Worm (Caenorhabditis elegans) whole organism, young adult: ENCODE results near the gene prp-9.

Experiments
- B0336.3 ChIP-seq: fragments of 200-800 bp; sonication (Bioruptor generic); IDR thresholded peaks from 2 replicates; pipeline ENCODE4 v1.3.6; 2022; ENCODE audit warnings: missing genetic modification characterization, missing compliant biosample characterization
- C17E4.6 ChIP-seq: fragments of 200-800 bp; sonication (Bioruptor generic); IDR thresholded peaks from 2 replicates; pipeline ENCODE4 v1.3.6; 2022; ENCODE audit warnings: missing genetic modification reagents, missing genetic modification characterization, missing compliant biosample characterization
- F39B2.1 ChIP-seq: fragments of 200-800 bp; sonication (Bioruptor generic); IDR thresholded peaks from 2 replicates; pipeline ENCODE4 v1.3.6; 2022; ENCODE audit warnings: missing genetic modification reagents, missing genetic modification characterization, missing compliant biosample characterization
- F57A8.1 ChIP-seq: fragments of 200-800 bp; sonication (Bioruptor generic); optimal IDR thresholded peaks from 2 replicates; lab custom pipeline; 2018; ENCODE audit warnings: mild to moderate bottlenecking, missing genetic modification characterization, moderate library complexity, missing compliant biosample characterization
- K12H6.12 ChIP-seq: fragments of 200-800 bp; sonication (Bioruptor generic); optimal IDR thresholded peaks from 2 replicates; lab custom pipeline; 2018; ENCODE audit warnings: mild to moderate bottlenecking, missing genetic modification characterization, missing compliant biosample characterization
- Y53F4B.3 ChIP-seq: fragments of 200-800 bp; sonication (Bioruptor generic); IDR thresholded peaks from 2 replicates; pipeline ENCODE4 v1.3.6; 2022; ENCODE audit warnings: missing genetic modification reagents, missing genetic modification characterization, missing compliant biosample characterization
- Y53G8AR.9 ChIP-seq: fragments of 200-800 bp; sonication (Bioruptor generic); conservative IDR thresholded peaks from 2 replicates; pipeline ENCODE4 v1.3.6; 2022; ENCODE audit warnings: missing genetic modification reagents, missing genetic modification characterization, missing compliant biosample characterization
- Y56A3A.18 ChIP-seq: fragments of 200-800 bp; sonication (Bioruptor generic); IDR thresholded peaks from 2 replicates; pipeline ENCODE4 v1.3.6; 2022; ENCODE audit warnings: missing genetic modification reagents, missing genetic modification characterization, missing compliant biosample characterization
- ZK185.1 ChIP-seq: sonication (generic microtip); optimal IDR thresholded peaks from 2 replicates; lab custom pipeline; 2016; ENCODE audit warnings: mild to moderate bottlenecking, missing genetic modification characterization, missing compliant biosample characterization; ENCODE audit not compliant: poor library complexity, severe bottlenecking
- atf-7 ChIP-seq: sonication (generic microtip); optimal IDR thresholded peaks from 2 replicates; lab custom pipeline; 2017; ENCODE audit warnings: mild to moderate bottlenecking, missing genetic modification characterization, missing compliant biosample characterization
- attf-3 ChIP-seq: fragments of 200-800 bp; sonication (Bioruptor generic); conservative IDR thresholded peaks from 2 replicates; pipeline ENCODE4 v1.3.6; 2022; ENCODE audit warnings: missing genetic modification reagents, missing genetic modification characterization, missing compliant biosample characterization
- attf-5 ChIP-seq: fragments of 200-800 bp; sonication (Bioruptor generic); optimal IDR thresholded peaks from 2 replicates; lab custom pipeline; 2018; ENCODE audit warnings: mild to moderate bottlenecking, missing genetic modification characterization, missing compliant biosample characterization
- bed-1 ChIP-seq: fragments of 200-800 bp; sonication (Bioruptor generic); IDR thresholded peaks from 2 replicates; pipeline ENCODE4 v1.3.6; 2022; ENCODE audit warnings: missing genetic modification reagents, missing genetic modification characterization, missing compliant biosample characterization
- bed-2 ChIP-seq: fragments of 200-800 bp; sonication (Bioruptor generic); IDR thresholded peaks from 2 replicates; pipeline ENCODE4 v1.3.6; 2022; ENCODE audit warnings: missing genetic modification reagents, missing genetic modification characterization, missing compliant biosample characterization
- cebp-1 ChIP-seq, 2 experiments: fragments of 200-800 bp in 1 of 2; sonication (Bioruptor generic) in 1 of 2; sonication (generic microtip) in 1 of 2; IDR thresholded peaks in 1 of 2; optimal IDR thresholded peaks in 1 of 2; 2 replicates each; pipeline versions ENCODE4 v1.3.6 to Lab custom; 2017 to 2022; ENCODE audit warnings: missing compliant biosample characterization in 2 of 2, missing genetic modification characterization in 2 of 2, mild to moderate bottlenecking in 1 of 2, missing genetic modification reagents in 1 of 2, moderate library complexity in 1 of 2
- ceh-27 ChIP-seq: fragments of 200-800 bp; sonication (Bioruptor generic); optimal IDR thresholded peaks from 2 replicates; lab custom pipeline; 2018; ENCODE audit warnings: mild to moderate bottlenecking, missing genetic modification characterization, moderate library complexity, missing compliant biosample characterization
- ceh-58 ChIP-seq: fragments of 200-800 bp; sonication (Bioruptor generic); IDR thresholded peaks from 2 replicates; pipeline ENCODE4 v1.3.6; 2022; ENCODE audit warnings: missing genetic modification characterization, missing compliant biosample characterization
- dox-1 ChIP-seq: fragments of 200-800 bp; sonication (Bioruptor generic); IDR thresholded peaks from 2 replicates; pipeline ENCODE4 v1.3.6; 2022; ENCODE audit warnings: missing genetic modification reagents, missing genetic modification characterization, missing compliant biosample characterization
- egl-18 ChIP-seq: fragments of 200-800 bp; sonication (Bioruptor generic); IDR thresholded peaks from 2 replicates; pipeline ENCODE4 v1.3.6; 2022; ENCODE audit warnings: missing genetic modification reagents, missing genetic modification characterization, missing compliant biosample characterization
- fkh-3 ChIP-seq: sonication (generic microtip); optimal IDR thresholded peaks from 2 replicates; lab custom pipeline; 2016; ENCODE audit warnings: mild to moderate bottlenecking, missing genetic modification characterization, missing compliant biosample characterization
- hsf-1 ChIP-seq: fragments of 200-800 bp; sonication (Bioruptor generic); IDR thresholded peaks from 2 replicates; pipeline ENCODE4 v1.3.6; 2022; ENCODE audit warnings: missing genetic modification reagents, missing genetic modification characterization, missing compliant biosample characterization
- lag-1 ChIP-seq: fragments of 200-800 bp; sonication (Bioruptor generic); IDR thresholded peaks from 2 replicates; pipeline ENCODE4 v1.3.6; 2022; ENCODE audit warnings: missing genetic modification reagents, missing genetic modification characterization, missing compliant biosample characterization
- let-607 ChIP-seq, 2 experiments: fragments of 200-800 bp in 1 of 2; sonication (Bioruptor generic) in 1 of 2; sonication (generic microtip) in 1 of 2; optimal IDR thresholded peaks; 2 replicates each; lab custom pipeline; 2016 to 2018; ENCODE audit warnings: mild to moderate bottlenecking in 2 of 2, missing compliant biosample characterization in 2 of 2, missing genetic modification characterization in 2 of 2, moderate library complexity in 2 of 2, missing genotype in 1 of 2
- lin-40 ChIP-seq: sonication (generic microtip); optimal IDR thresholded peaks from 2 replicates; lab custom pipeline; 2016; ENCODE audit warnings: missing genetic modification characterization, mild to moderate bottlenecking, missing compliant biosample characterization, missing genotype, missing genetic modification reagents
- madf-10 ChIP-seq: sonication (generic microtip); optimal IDR thresholded peaks from 2 replicates; lab custom pipeline; 2016; ENCODE audit warnings: mild to moderate bottlenecking, missing genetic modification characterization, missing compliant biosample characterization
- madf-6 ChIP-seq: fragments of 200-800 bp; sonication (Bioruptor generic); IDR thresholded peaks from 2 replicates; pipeline ENCODE4 v1.3.6; 2022; ENCODE audit warnings: missing genetic modification reagents, missing genetic modification characterization, missing compliant biosample characterization
- mxl-1 ChIP-seq: sonication (generic microtip); optimal IDR thresholded peaks from 2 replicates; lab custom pipeline; 2016; ENCODE audit warnings: missing genetic modification characterization, missing compliant biosample characterization
- nhr-80 ChIP-seq: sonication (generic microtip); optimal IDR thresholded peaks from 2 replicates; lab custom pipeline; 2016; ENCODE audit warnings: missing genetic modification characterization, missing compliant biosample characterization
- repo-1 ChIP-seq: sonication (generic microtip); optimal IDR thresholded peaks from 2 replicates; lab custom pipeline; 2017; ENCODE audit warnings: mild to moderate bottlenecking, missing genetic modification characterization, missing compliant biosample characterization
- rpc-1 ChIP-seq, 2 experiments: fragments of 150-350 bp in 1 of 2; sonication (generic microtip) in 1 of 2; optimal IDR thresholded peaks; 2 replicates each; lab custom pipeline; 2014 to 2018; ENCODE audit warnings: missing biosample characterization in 1 of 2, missing genetic modification characterization in 1 of 2, missing genetic modification reagents in 1 of 2, missing genotype in 1 of 2
- somi-1 ChIP-seq: fragments of 200-800 bp; sonication (Bioruptor generic); optimal IDR thresholded peaks from 2 replicates; lab custom pipeline; 2018; ENCODE audit warnings: mild to moderate bottlenecking, missing genetic modification characterization, missing compliant biosample characterization
- tbp1 ChIP-seq: fragments of 200-800 bp; sonication (Bioruptor generic); optimal IDR thresholded peaks from 2 replicates; lab custom pipeline; 2018; ENCODE audit warnings: mild to moderate bottlenecking, missing genetic modification characterization, missing compliant biosample characterization
- tlf-1 ChIP-seq: fragments of 200-800 bp; sonication (Bioruptor generic); optimal IDR thresholded peaks from 2 replicates; lab custom pipeline; 2018; ENCODE audit warnings: mild to moderate bottlenecking, missing genetic modification characterization, missing compliant biosample characterization
- zim-3 ChIP-seq: sonication (generic microtip); optimal IDR thresholded peaks from 2 replicates; lab custom pipeline; 2017; ENCODE audit warnings: mild to moderate bottlenecking, missing genetic modification characterization, moderate library complexity, missing compliant biosample characterization
- ztf-22 ChIP-seq: fragments of 200-800 bp; sonication (Bioruptor generic); optimal IDR thresholded peaks from 2 replicates; lab custom pipeline; 2018; ENCODE audit warnings: mild to moderate bottlenecking, missing genetic modification characterization, moderate library complexity, missing compliant biosample characterization
- ztf-3 ChIP-seq: fragments of 200-800 bp; sonication (Bioruptor generic); optimal IDR thresholded peaks from 2 replicates; lab custom pipeline; 2018; ENCODE audit warnings: mild to moderate bottlenecking, missing genetic modification characterization, missing compliant biosample characterization

Gene prp-9

DNA sequence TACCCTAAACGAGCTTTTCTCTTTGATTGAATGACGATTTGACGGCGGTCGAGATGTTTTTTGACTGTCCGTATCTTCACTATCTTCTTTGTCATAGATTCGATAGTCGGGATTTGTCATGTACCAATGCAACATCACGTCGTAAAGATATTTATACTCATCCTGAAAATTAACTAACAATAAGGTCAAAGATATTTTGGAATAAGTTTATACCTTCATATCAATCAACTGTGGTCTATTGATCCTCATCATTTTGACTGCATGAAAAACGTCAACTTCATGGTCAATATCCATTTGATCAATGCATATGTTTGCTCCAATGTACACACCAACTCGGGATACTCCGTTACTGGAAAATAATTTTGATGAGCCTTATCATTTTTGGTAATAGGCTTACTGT lies 37.1 kb downstream of the prp-9 start:
- TF ChIP-seq dox-1 (GFP tag; lab: Robert Waterston, UW): no peak
- TF ChIP-seq ceh-27 (GFP tag; lab: Kevin White, UChicago): no peak
- TF ChIP-seq zim-3 (tag; lab: Kevin White, UChicago): no peak
- TF ChIP-seq attf-3: no peak

DNA sequence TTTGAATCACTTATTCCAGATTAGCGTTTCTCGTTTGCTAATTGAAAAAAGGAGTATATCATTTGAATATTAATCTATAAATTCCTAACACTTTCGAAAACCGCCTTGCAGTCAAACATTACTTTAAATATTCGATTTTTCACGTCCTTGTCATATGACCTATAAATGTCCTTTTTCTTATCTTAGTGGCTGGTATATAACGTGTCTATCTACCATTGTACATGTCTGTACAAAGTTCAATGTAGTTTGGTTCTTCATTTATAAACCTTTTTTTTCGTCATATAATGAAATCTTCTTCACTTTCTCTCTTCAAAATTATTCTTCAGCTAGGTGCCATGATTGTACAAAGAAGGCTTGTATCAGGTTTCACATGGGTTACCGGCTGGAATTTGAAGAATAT lies 39.6 kb downstream of the prp-9 start, which contains the start of gene gbh-2:
TSS of gene gbh-2 (plus strand) at position 277 of the 400 bp plus-strand sequence.
- TF ChIP-seq nhr-80 (tag; lab: Kevin White, UChicago): peak; percentile 57
- peak; percentile 25 for TF ChIP-seq madf-10 (tag; lab: Kevin White, UChicago)
- TF ChIP-seq ceh-58 (GFP tag; lab: Robert Waterston, UW): no peak
- no peak for TF ChIP-seq Y56A3A.18 (GFP tag; lab: Robert Waterston, UW)
- TF ChIP-seq tbp1: peak; percentile 41
- peak; percentile 7 for TF ChIP-seq tlf-1
- no peak for TF ChIP-seq ztf-3 (GFP tag; lab: Kevin White, UChicago)
- no peak for TF ChIP-seq F57A8.1 (GFP tag; lab: Kevin White, UChicago)
- TF ChIP-seq cebp-1 (GFP tag; IDR thresholded peaks at IDR 0.05; lab: Robert Waterston, UW): no peak
- peak; percentile 42 for TF ChIP-seq cebp-1 (tag; optimal IDR thresholded peaks at IDR 0.05; lab: Kevin White, UChicago)
- peak; percentile 27 for TF ChIP-seq atf-7 (tag; lab: Kevin White, UChicago)
- peak; percentile 14 for TF ChIP-seq lin-40 (tag; lab: Kevin White, UChicago)
- TF ChIP-seq hsf-1 (GFP tag; lab: Robert Waterston, UW): no peak
- peak in 1 of 2 experiments; percentile 38 for TF ChIP-seq let-607 (tag; optimal IDR thresholded peaks at IDR 0.05; lab: Kevin White, UChicago)
- TF ChIP-seq rpc-1 (optimal IDR thresholded peaks at IDR 0.05; lab: Kevin White, UChicago): no peak
- TF ChIP-seq rpc-1 (tag; optimal IDR thresholded peaks at IDR 0.05; lab: Kevin White, UChicago): no peak
- no peak for TF ChIP-seq attf-5

DNA sequence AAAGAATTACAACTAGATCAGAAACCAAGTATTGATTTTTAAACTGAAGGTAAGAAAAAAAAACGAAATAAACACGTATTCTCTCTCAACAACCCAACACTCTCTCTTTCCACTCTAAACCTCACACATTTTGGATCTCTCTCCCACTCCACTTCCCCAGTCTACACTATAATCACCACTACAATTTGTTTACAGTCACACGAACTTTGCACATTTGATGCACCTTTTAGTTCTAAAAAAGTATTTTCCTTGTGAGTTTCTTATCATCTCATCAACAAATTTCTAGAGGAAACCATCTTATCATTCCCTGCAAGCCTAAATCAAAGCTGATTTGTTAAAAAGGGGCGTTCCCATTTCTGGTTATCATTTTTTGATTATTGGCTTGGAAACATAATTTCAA lies 40.6 kb downstream of the prp-9 start:
- TF ChIP-seq C17E4.6 (GFP tag; lab: Robert Waterston, UW): no peak
- TF ChIP-seq egl-18 (GFP tag; lab: Robert Waterston, UW): no peak
- TF ChIP-seq lag-1: no peak
- TF ChIP-seq Y56A3A.18 (GFP tag; lab: Robert Waterston, UW): peak; percentile 80
- no peak for TF ChIP-seq attf-5
- TF ChIP-seq repo-1 (tag; lab: Kevin White, UChicago): no peak
- TF ChIP-seq lin-40 (tag; lab: Kevin White, UChicago): no peak
- TF ChIP-seq nhr-80 (tag; lab: Kevin White, UChicago): peak; percentile 66
- TF ChIP-seq B0336.3 (GFP tag; lab: Robert Waterston, UW): peak; percentile 43; the same call in 1 of the 2 replicates
- no peak for TF ChIP-seq Y53F4B.3 (GFP tag; lab: Robert Waterston, UW)
- no peak for TF ChIP-seq cebp-1 (GFP tag; IDR thresholded peaks at IDR 0.05; lab: Robert Waterston, UW)
- peak; percentile 31 for TF ChIP-seq cebp-1 (tag; optimal IDR thresholded peaks at IDR 0.05; lab: Kevin White, UChicago)
- TF ChIP-seq fkh-3: no peak
- TF ChIP-seq bed-2: no peak
- peak; percentile 18 for TF ChIP-seq ztf-22
- TF ChIP-seq bed-1 (GFP tag; lab: Robert Waterston, UW): no peak
- no peak for TF ChIP-seq somi-1 (GFP tag; lab: Kevin White, UChicago)
- no peak for TF ChIP-seq tbp1
- 0 out of 2 replicates have a peak, but pooled peaks have one; percentile 58 for TF ChIP-seq Y53G8AR.9 (GFP tag; lab: Robert Waterston, UW)

DNA sequence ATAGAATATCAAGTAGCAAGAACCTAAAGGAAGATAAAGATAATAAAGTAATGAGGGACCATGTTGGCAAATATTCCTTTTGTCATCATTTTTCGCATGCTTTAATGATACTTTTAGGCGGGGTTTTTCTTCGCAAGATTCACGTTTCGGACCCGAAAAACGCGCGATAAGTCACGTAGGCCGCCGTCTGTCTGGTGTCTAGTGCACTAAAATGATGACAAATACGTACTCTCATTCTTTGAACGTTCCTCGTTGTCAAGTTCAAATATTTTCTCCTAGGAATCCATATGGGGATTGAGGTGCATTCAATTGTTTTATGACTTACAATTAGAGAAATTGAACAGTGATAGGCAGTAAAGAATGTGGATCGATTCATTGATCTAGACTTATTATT lies 41.4 kb downstream of the prp-9 start, which contains the start of gene taap-1:
TSS of gene taap-1 (minus strand) at position 79 of the 394 bp plus-strand sequence.
- TF ChIP-seq F39B2.1 (GFP tag; lab: Robert Waterston, UW) (no peak), madf-6 (GFP tag; lab: Robert Waterston, UW) (0 out of 2 replicates have a peak, but pooled peaks have one; percentile 25), somi-1 (GFP tag; lab: Kevin White, UChicago) (no peak), mxl-1 (tag; lab: Kevin White, UChicago) (no peak), K12H6.12 (tag; lab: Kevin White, UChicago) (no peak), ZK185.1 (tag; lab: Kevin White, UChicago) (peak; percentile 11)
- TF ChIP-seq, all 124 proteins: peak for 2
